Worm (Caenorhabditis elegans) whole organism, L4 larva: ENCODE data around the gene ZK470.6.

Experiments used
- F26F4.8 ChIP-seq: fragments of 200-800 bp; sonication (Bioruptor generic); conservative IDR thresholded peaks from 2 replicates; pipeline ENCODE4 v1.3.6; 2022; ENCODE audit warnings: missing genetic modification characterization, missing compliant biosample characterization
- T20F7.1 ChIP-seq: fragments of 200-800 bp; sonication (Bioruptor generic); optimal IDR thresholded peaks from 2 replicates; lab custom pipeline; 2018; ENCODE audit warnings: mild to moderate bottlenecking, missing genetic modification characterization, missing compliant biosample characterization
- Y105C5A.15 ChIP-seq: fragments of 200-800 bp; sonication (Bioruptor generic); IDR thresholded peaks from 2 replicates; pipeline ENCODE4 v1.3.6; 2022; ENCODE audit warnings: missing genetic modification characterization, missing compliant biosample characterization
- Y48G9A.11 ChIP-seq: fragments of 200-800 bp; sonication (Bioruptor generic); IDR thresholded peaks from 2 replicates; pipeline ENCODE4 v1.3.6; 2022; ENCODE audit warnings: missing genetic modification reagents, missing genetic modification characterization, missing compliant biosample characterization
- Y75B8A.6 ChIP-seq: fragments of 200-800 bp; sonication (Bioruptor generic); IDR thresholded peaks from 2 replicates; pipeline ENCODE4 v1.3.6; 2022; ENCODE audit warnings: missing genetic modification reagents, missing genetic modification characterization, missing compliant biosample characterization
- ZK337.2 ChIP-seq: fragments of 200-800 bp; sonication (Bioruptor generic); IDR thresholded peaks from 2 replicates; pipeline ENCODE4 v1.3.6; 2022; ENCODE audit warnings: missing genetic modification reagents, missing genetic modification characterization, missing compliant biosample characterization
- ceh-20 ChIP-seq: fragments of 200-800 bp; sonication (Bioruptor generic); IDR thresholded peaks from 2 replicates; pipeline ENCODE4 v1.3.6; 2022; ENCODE audit warnings: missing genetic modification reagents, missing genetic modification characterization, missing compliant biosample characterization
- ceh-32 ChIP-seq: sonication (generic microtip); optimal IDR thresholded peaks from 2 replicates; lab custom pipeline; 2016; ENCODE audit warnings: mild to moderate bottlenecking, missing genetic modification characterization, missing compliant biosample characterization; ENCODE audit not compliant: poor library complexity
- ces-1 ChIP-seq: fragments of 150-350 bp; sonication (generic microtip); optimal IDR thresholded peaks from 4 replicates; lab custom pipeline; 2014; ENCODE audit warnings: missing biosample characterization, missing genetic modification reagents, missing genetic modification characterization
- cey-2 ChIP-seq: sonication (generic microtip); optimal IDR thresholded peaks from 3 replicates; lab custom pipeline; 2017; ENCODE audit warnings: missing genetic modification characterization, mild to moderate bottlenecking, missing compliant biosample characterization, antibody characterized with exemption, borderline replicate concordance; ENCODE audit not compliant: insufficient read depth
- daf-16 ChIP-seq, 3 experiments: sonication (generic microtip); optimal IDR thresholded peaks; 2 replicates each; lab custom pipeline; 2016 to 2017; ENCODE audit warnings: missing genetic modification characterization in 3 of 3, missing genetic modification reagents in 3 of 3, mild to moderate bottlenecking in 2 of 3, missing compliant biosample characterization in 2 of 3, missing biosample characterization in 1 of 3, moderate library complexity in 1 of 3
- daf-8 ChIP-seq: fragments of 200-800 bp; sonication (Bioruptor generic); IDR thresholded peaks from 2 replicates; pipeline ENCODE4 v1.3.6; 2022; ENCODE audit warnings: missing genetic modification characterization, missing compliant biosample characterization
- dmd-6 ChIP-seq: fragments of 200-800 bp; sonication (Bioruptor generic); IDR thresholded peaks from 2 replicates; pipeline ENCODE4 v1.3.6; 2022; ENCODE audit warnings: missing genetic modification reagents, missing genetic modification characterization, missing compliant biosample characterization
- dmd-8 ChIP-seq: fragments of 200-800 bp; sonication (Bioruptor generic); IDR thresholded peaks from 2 replicates; pipeline ENCODE4 v1.3.6; 2022; ENCODE audit warnings: missing genetic modification characterization, missing compliant biosample characterization
- dmd-9 ChIP-seq: fragments of 200-800 bp; sonication (Bioruptor generic); IDR thresholded peaks from 2 replicates; pipeline ENCODE4 v1.3.6; 2022; ENCODE audit warnings: missing genetic modification reagents, missing genetic modification characterization, missing compliant biosample characterization
- fkh-10 ChIP-seq: fragments of 150-350 bp; optimal IDR thresholded peaks from 2 replicates; lab custom pipeline; 2014; ENCODE audit warnings: missing biosample characterization, missing genetic modification reagents, missing genetic modification characterization
- gei-8 ChIP-seq: fragments of 200-800 bp; sonication (Bioruptor generic); optimal IDR thresholded peaks from 2 replicates; lab custom pipeline; 2018; ENCODE audit warnings: mild to moderate bottlenecking, missing genetic modification characterization, missing compliant biosample characterization
- hif-1 ChIP-seq, 2 experiments: sonication (generic microtip); optimal IDR thresholded peaks; 2 replicates each; lab custom pipeline; 2016 to 2017; ENCODE audit warnings: missing compliant biosample characterization in 2 of 2, missing genetic modification characterization in 2 of 2, missing genetic modification reagents in 2 of 2, missing genotype in 2 of 2, mild to moderate bottlenecking in 1 of 2
- lin-1 ChIP-seq: fragments of 200-800 bp; sonication (Bioruptor generic); IDR thresholded peaks from 2 replicates; pipeline ENCODE4 v1.3.6; 2022; ENCODE audit warnings: missing genetic modification reagents, missing genetic modification characterization, missing compliant biosample characterization
- lin-15B ChIP-seq: fragments of 150-350 bp; sonication (generic microtip); optimal IDR thresholded peaks from 3 replicates; lab custom pipeline; 2014; ENCODE audit warnings: missing biosample characterization, missing genetic modification characterization
- lin-29 ChIP-seq: fragments of 200-800 bp; sonication (Bioruptor generic); IDR thresholded peaks from 2 replicates; pipeline ENCODE4 v1.3.6; 2022; ENCODE audit warnings: missing genetic modification reagents, missing genetic modification characterization, missing compliant biosample characterization
- lin-39 ChIP-seq: fragments of 150-350 bp; optimal IDR thresholded peaks from 2 replicates; lab custom pipeline; 2014; ENCODE audit warnings: missing biosample characterization, missing genetic modification reagents, missing genetic modification characterization
- lir-3 ChIP-seq: sonication (generic microtip); optimal IDR thresholded peaks from 2 replicates; lab custom pipeline; 2016; ENCODE audit warnings: mild to moderate bottlenecking, missing genetic modification characterization, missing compliant biosample characterization
- lsy-2 ChIP-seq, 2 experiments: fragments of 150-350 bp in 1 of 2; sonication (generic microtip) in 1 of 2; optimal IDR thresholded peaks; 2 replicates each; lab custom pipeline; 2014 to 2017; ENCODE audit warnings: missing biosample characterization in 2 of 2, missing genetic modification characterization in 2 of 2
- mxl-3 ChIP-seq: fragments of 200-800 bp; sonication (Bioruptor generic); optimal IDR thresholded peaks from 2 replicates; lab custom pipeline; 2018; ENCODE audit warnings: mild to moderate bottlenecking, missing genetic modification characterization, missing compliant biosample characterization
- nhr-25 ChIP-seq: sonication (generic microtip); optimal IDR thresholded peaks from 2 replicates; lab custom pipeline; 2017; ENCODE audit warnings: missing genetic modification characterization, mild to moderate bottlenecking, missing compliant biosample characterization, antibody characterized with exemption, moderate library complexity, borderline replicate concordance; ENCODE audit not compliant: insufficient read depth
- nhr-28 ChIP-seq: fragments of 150-350 bp; optimal IDR thresholded peaks from 2 replicates; lab custom pipeline; 2014; ENCODE audit warnings: missing biosample characterization, missing genetic modification characterization
- nhr-41 ChIP-seq: fragments of 200-800 bp; sonication (Bioruptor generic); IDR thresholded peaks from 2 replicates; pipeline ENCODE4 v1.3.6; 2022; ENCODE audit warnings: missing genetic modification reagents, missing genetic modification characterization, missing compliant biosample characterization
- nhr-42 ChIP-seq: fragments of 200-800 bp; sonication (Bioruptor generic); IDR thresholded peaks from 2 replicates; pipeline ENCODE4 v1.3.6; 2022; ENCODE audit warnings: missing genetic modification characterization, missing compliant biosample characterization
- php-3 ChIP-seq: fragments of 200-800 bp; sonication (Bioruptor generic); IDR thresholded peaks from 2 replicates; pipeline ENCODE4 v1.3.6; 2022; ENCODE audit warnings: missing genetic modification reagents, missing genetic modification characterization, missing compliant biosample characterization
- pqm-1 ChIP-seq: sonication (generic microtip); optimal IDR thresholded peaks from 2 replicates; lab custom pipeline; 2017; ENCODE audit warnings: missing biosample characterization, missing genetic modification characterization
- sdz-12 ChIP-seq: fragments of 200-800 bp; sonication (Bioruptor generic); optimal IDR thresholded peaks from 2 replicates; lab custom pipeline; 2018; ENCODE audit warnings: mild to moderate bottlenecking, missing genetic modification characterization, missing compliant biosample characterization
- set-16 ChIP-seq: fragments of 200-800 bp; sonication (Bioruptor generic); IDR thresholded peaks from 2 replicates; pipeline ENCODE4 v1.3.6; 2022; ENCODE audit warnings: missing genetic modification reagents, missing genetic modification characterization, missing compliant biosample characterization
- snpc-4 ChIP-seq: fragments of 150-350 bp; optimal IDR thresholded peaks from 2 replicates; lab custom pipeline; 2014; ENCODE audit warnings: missing biosample characterization, missing genetic modification characterization
- unc-39 ChIP-seq: sonication (generic microtip); optimal IDR thresholded peaks from 2 replicates; lab custom pipeline; 2017; ENCODE audit warnings: missing biosample characterization, missing genetic modification characterization
- zag-1 ChIP-seq: fragments of 150-350 bp; optimal IDR thresholded peaks from 2 replicates; lab custom pipeline; 2014; ENCODE audit warnings: missing biosample characterization, missing genetic modification characterization
- zfp-2 ChIP-seq: sonication (generic microtip); optimal IDR thresholded peaks from 2 replicates; lab custom pipeline; 2016; ENCODE audit warnings: mild to moderate bottlenecking, missing genetic modification characterization, missing compliant biosample characterization
- zip-2 ChIP-seq: fragments of 150-350 bp; optimal IDR thresholded peaks from 2 replicates; lab custom pipeline; 2014; ENCODE audit warnings: missing biosample characterization, missing genetic modification characterization
- ztf-11 ChIP-seq: fragments of 150-350 bp; optimal IDR thresholded peaks from 2 replicates; lab custom pipeline; 2014; ENCODE audit warnings: missing biosample characterization, missing genetic modification characterization
- ztf-7 ChIP-seq: fragments of 150-350 bp; optimal IDR thresholded peaks from 2 replicates; lab custom pipeline; 2014; ENCODE audit warnings: missing biosample characterization, missing genetic modification characterization

The ZK470.6 gene

DNA sequence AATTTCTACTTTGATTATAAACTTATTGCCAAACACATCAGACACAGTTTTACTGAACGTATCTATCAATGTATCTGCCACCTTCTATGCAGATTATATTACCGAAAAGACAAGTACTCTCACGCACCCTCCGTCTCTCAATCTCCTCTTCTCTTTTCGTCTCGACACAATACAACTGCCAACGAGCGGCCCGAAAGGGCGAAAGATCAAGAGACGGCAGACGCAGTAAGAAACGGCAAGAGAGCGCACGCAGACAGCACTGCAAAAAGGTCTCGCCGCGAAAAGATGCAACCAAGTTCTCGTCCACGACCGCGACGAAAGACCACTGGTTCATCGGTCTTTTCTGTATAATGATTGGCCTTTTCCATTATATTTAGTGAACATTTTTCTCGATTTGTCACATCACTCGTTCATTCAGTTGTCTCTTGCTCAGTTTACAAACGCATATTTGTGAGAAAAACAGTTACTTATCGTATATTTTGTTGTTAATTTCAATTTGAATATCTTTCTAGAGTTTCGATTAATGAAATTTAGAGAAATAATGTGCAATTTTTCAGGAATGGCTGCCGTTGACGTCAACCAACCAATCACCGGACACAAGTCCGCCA is 13.3 kb upstream of the ZK470.6 start, which contains the start of gene vha-12 (continued):
- TF ChIP-seq T20F7.1 (GFP tag; lab: Kevin White, UChicago): peak; percentile 78
- TF ChIP-seq lin-39 (tag; lab: Kevin White, UChicago): peak; percentile 16
- TF ChIP-seq pqm-1 (tag; lab: Kevin White, UChicago): peak; percentile 65
- TF ChIP-seq Y75B8A.6 (GFP tag; lab: Robert Waterston, UW): 0 out of 2 replicates have a peak, but pooled peaks have one; percentile 27
- peak; percentile 77 for TF ChIP-seq set-16
- no peak for TF ChIP-seq snpc-4 (tag; lab: Kevin White, UChicago)
- TF ChIP-seq zip-2: peak; percentile 53
- 0 out of 2 replicates have a peak, but pooled peaks have one; percentile 51 for TF ChIP-seq nhr-41 (GFP tag; lab: Robert Waterston, UW)
- TF ChIP-seq lsy-2 (tag; optimal IDR thresholded peaks at IDR 0.05; lab: Kevin White, UChicago): peak; percentile 65 to 89
- TF ChIP-seq dmd-8 (GFP tag; lab: Robert Waterston, UW): 0 out of 2 replicates have a peak, but pooled peaks have one; percentile 43
- no peak for TF ChIP-seq ztf-11
- TF ChIP-seq Y48G9A.11 (GFP tag; lab: Robert Waterston, UW): no peak
- peak; percentile 92 for TF ChIP-seq dmd-6 (GFP tag; lab: Robert Waterston, UW)
- no peak for TF ChIP-seq F26F4.8 (GFP tag; lab: Robert Waterston, UW)
- peak in 1 of 2 experiments; percentile 88 for TF ChIP-seq hif-1 (tag; optimal IDR thresholded peaks at IDR 0.05; lab: Kevin White, UChicago)
- no peak for TF ChIP-seq cey-2
- peak; percentile 61 for TF ChIP-seq ceh-20 (GFP tag; lab: Robert Waterston, UW)
- TF ChIP-seq php-3 (GFP tag; lab: Robert Waterston, UW): peak; percentile 73
- no peak for TF ChIP-seq gei-8 (GFP tag; lab: Kevin White, UChicago)
- TF ChIP-seq nhr-25: peak; percentile 67
- no peak for TF ChIP-seq lin-15B (tag; lab: Kevin White, UChicago)
- TF ChIP-seq daf-16 (GFP tag; optimal IDR thresholded peaks at IDR 0.05; lab: Kevin White, UChicago): peak in 1 of 2 experiments; percentile 23
- peak; percentile 87 for TF ChIP-seq daf-16 (tag; optimal IDR thresholded peaks at IDR 0.05; lab: Kevin White, UChicago)
- TF ChIP-seq dmd-9 (GFP tag; lab: Robert Waterston, UW): peak; percentile 55; the same call in 1 of the 2 replicates
- no peak for TF ChIP-seq unc-39 (tag; lab: Kevin White, UChicago)
- TF ChIP-seq sdz-12 (GFP tag; lab: Kevin White, UChicago): no peak
- no peak for TF ChIP-seq Y105C5A.15 (GFP tag; lab: Robert Waterston, UW)
- TF ChIP-seq lin-29 (GFP tag; lab: Robert Waterston, UW): 0 out of 2 replicates have a peak, but pooled peaks have one; percentile 10
- TF ChIP-seq mxl-3: peak; percentile 86
- peak; percentile 66 for TF ChIP-seq nhr-42
- peak; percentile 43 for TF ChIP-seq fkh-10
- TF ChIP-seq nhr-28 (tag; lab: Kevin White, UChicago): peak; percentile 94
- peak; percentile 35 for TF ChIP-seq ztf-7 (tag; lab: Kevin White, UChicago)
- TF ChIP-seq ces-1 (GFP tag; lab: Kevin White, UChicago): peak; percentile 45
- TF ChIP-seq daf-8 (GFP tag; lab: Robert Waterston, UW): no peak
- TF ChIP-seq zag-1: no peak
- TF ChIP-seq lir-3 (tag; lab: Kevin White, UChicago): no peak
- TF ChIP-seq lin-1 (GFP tag; lab: Robert Waterston, UW): peak; percentile 68; the same call in 1 of the 2 replicates
- no peak for TF ChIP-seq ceh-32
- TF ChIP-seq ZK337.2 (GFP tag; lab: Robert Waterston, UW): no peak
- peak; percentile 42 for TF ChIP-seq zfp-2 (tag; lab: Kevin White, UChicago)
